Fruit fly (Drosophila melanogaster) whole organism, embryonic: Measurements from ENCODE around the gene tth.

ENCODE experiments used
- Aef1 ChIP-seq: fragments of 200-800 bp; sonication (Bioruptor generic); IDR thresholded peaks from 3 replicates; pipeline ENCODE4 v1.3.6; 2022; ENCODE audit warnings: missing biosample characterization, missing genetic modification characterization
- Atf-2 ChIP-seq: fragments of 200-800 bp; sonication (Bioruptor generic); optimal IDR thresholded peaks from 2 replicates; lab custom pipeline; 2016; ENCODE audit warnings: missing biosample characterization, missing genetic modification characterization
- Awh ChIP-seq: fragments of 200-800 bp; sonication (Bioruptor generic); IDR thresholded peaks from 2 replicates; pipeline ENCODE4, ENCODE4 v1.3.6; 2022; ENCODE audit warnings: missing biosample characterization, missing genetic modification characterization
- CG10654 ChIP-seq: fragments of 200-800 bp; sonication (Bioruptor generic); optimal IDR thresholded peaks from 2 replicates; lab custom pipeline; 2016; ENCODE audit warnings: missing biosample characterization, missing genetic modification characterization
- CG10979 ChIP-seq: fragments of 200-800 bp; sonication (Bioruptor generic); optimal IDR thresholded peaks from 2 replicates; lab custom pipeline; 2018; ENCODE audit warnings: missing biosample characterization, mild to moderate bottlenecking, missing genetic modification characterization, moderate library complexity
- CG12942 ChIP-seq: fragments of 200-800 bp; sonication (Bioruptor generic); optimal IDR thresholded peaks from 3 replicates; lab custom pipeline; 2016; ENCODE audit warnings: missing biosample characterization, missing genetic modification characterization
- CG13296 ChIP-seq: fragments of 200-800 bp; sonication (Bioruptor generic); optimal IDR thresholded peaks from 3 replicates; lab custom pipeline; 2018; ENCODE audit warnings: missing biosample characterization, mild to moderate bottlenecking, missing genetic modification characterization
- CG15514 ChIP-seq: fragments of 200-800 bp; sonication (Bioruptor generic); optimal IDR thresholded peaks from 3 replicates; lab custom pipeline; 2017; ENCODE audit warnings: missing biosample characterization, missing genetic modification characterization, mild to moderate bottlenecking, moderate library complexity, missing genetic modification reagents
- CG17385 ChIP-seq: fragments of 200-800 bp; sonication (Bioruptor generic); optimal IDR thresholded peaks from 3 replicates; lab custom pipeline; 2018; ENCODE audit warnings: missing biosample characterization, mild to moderate bottlenecking, missing genetic modification characterization
- CG2875 ChIP-seq: fragments of 200-800 bp; sonication (Bioruptor generic); optimal IDR thresholded peaks from 2 replicates; lab custom pipeline; 2017; ENCODE audit warnings: missing biosample characterization, mild to moderate bottlenecking, missing genetic modification characterization, missing genetic modification reagents
- CG31388 ChIP-seq: fragments of 200-800 bp; sonication (Bioruptor generic); optimal IDR thresholded peaks from 2 replicates; lab custom pipeline; 2016; ENCODE audit warnings: missing biosample characterization, missing genetic modification characterization
- CG31441 ChIP-seq: fragments of 200-800 bp; sonication (Bioruptor generic); IDR thresholded peaks from 2 replicates; pipeline ENCODE4 v1.3.6; 2022; ENCODE audit warnings: missing biosample characterization, missing genetic modification characterization
- CG5180 ChIP-seq: fragments of 200-800 bp; sonication (Bioruptor generic); optimal IDR thresholded peaks from 3 replicates; lab custom pipeline; 2017; ENCODE audit warnings: missing biosample characterization, missing genetic modification characterization, mild to moderate bottlenecking, moderate library complexity, missing genetic modification reagents
- CG6654 ChIP-seq: fragments of 200-800 bp; sonication (Bioruptor generic); optimal IDR thresholded peaks from 2 replicates; lab custom pipeline; 2017; ENCODE audit warnings: missing biosample characterization, mild to moderate bottlenecking, missing genetic modification characterization
- CG6683 ChIP-seq: fragments of 200-800 bp; sonication (Bioruptor generic); optimal IDR thresholded peaks from 2 replicates; lab custom pipeline; 2017; ENCODE audit warnings: missing biosample characterization, mild to moderate bottlenecking, missing genetic modification characterization, missing genetic modification reagents
- CG6689 ChIP-seq: fragments of 200-800 bp; sonication (Bioruptor generic); IDR thresholded peaks from 2 replicates; pipeline ENCODE4 v1.3.6; 2022; ENCODE audit warnings: missing biosample characterization, missing genetic modification characterization
- CG6765 ChIP-seq: fragments of 200-800 bp; sonication (Bioruptor generic); optimal IDR thresholded peaks from 3 replicates; lab custom pipeline; 2017; ENCODE audit warnings: missing biosample characterization, mild to moderate bottlenecking, missing genetic modification characterization
- CG7928 ChIP-seq: fragments of 200-800 bp; sonication (Bioruptor generic); optimal IDR thresholded peaks from 2 replicates; lab custom pipeline; 2017; ENCODE audit warnings: missing biosample characterization, mild to moderate bottlenecking, missing genetic modification characterization
- CG8359 ChIP-seq: fragments of 200-800 bp; sonication (Bioruptor generic); optimal IDR thresholded peaks from 2 replicates; lab custom pipeline; 2017; ENCODE audit warnings: missing biosample characterization, mild to moderate bottlenecking, missing genetic modification characterization, borderline replicate concordance
- CG8388 ChIP-seq: fragments of 200-800 bp; sonication (Bioruptor generic); optimal IDR thresholded peaks from 2 replicates; lab custom pipeline; 2019; ENCODE audit warnings: missing biosample characterization, mild to moderate bottlenecking, missing genetic modification characterization, moderate library complexity
- CG9932 ChIP-seq: fragments of 200-800 bp; sonication (Bioruptor generic); IDR thresholded peaks from 2 replicates; pipeline ENCODE4 v1.3.6; 2022; ENCODE audit warnings: missing biosample characterization, missing genetic modification characterization
- CkIIα-i1 ChIP-seq: fragments of 200-800 bp; sonication (Bioruptor generic); IDR thresholded peaks from 2 replicates; pipeline ENCODE4 v1.3.6; 2022; ENCODE audit warnings: missing biosample characterization, missing genetic modification characterization
- D ChIP-seq, 2 experiments: fragments of 200-800 bp in 1 of 2; fragments of >200 bp in 1 of 2; sonication (Bioruptor generic) in 1 of 2; optimal IDR thresholded peaks; 2 replicates in 1 of 2; 3 replicates in 1 of 2; lab custom pipeline; 2017; ENCODE audit warnings: mild to moderate bottlenecking in 1 of 2, missing biosample characterization in 1 of 2, missing genetic modification characterization in 1 of 2, missing genetic modification reagents in 1 of 2
- Deaf1 ChIP-seq: fragments of 200-800 bp; optimal IDR thresholded peaks from 3 replicates; lab custom pipeline; 2019; ENCODE audit warnings: missing biosample characterization, mild to moderate bottlenecking, missing genetic modification characterization, moderate library complexity
- Dfd ChIP-seq, 2 experiments: fragments of >200 bp; optimal IDR thresholded peaks; 2 replicates each; lab custom pipeline; 2017; ENCODE audit warnings: missing biosample characterization in 2 of 2, missing genetic modification characterization in 2 of 2
- Dip2 ChIP-seq: fragments of 200-800 bp; sonication (Bioruptor generic); IDR thresholded peaks from 2 replicates; pipeline ENCODE4 v1.3.6; 2022; ENCODE audit warnings: missing biosample characterization, missing genetic modification characterization
- E2f2 ChIP-seq: fragments of 200-800 bp; sonication (Bioruptor generic); IDR thresholded peaks from 2 replicates; pipeline ENCODE4 v1.3.6; 2022; ENCODE audit warnings: missing biosample characterization, missing genetic modification characterization
- Fer1 ChIP-seq: fragments of 200-800 bp; sonication (Bioruptor generic); optimal IDR thresholded peaks from 2 replicates; lab custom pipeline; 2017; ENCODE audit warnings: missing biosample characterization, mild to moderate bottlenecking, missing genetic modification characterization
- Mrtf ChIP-seq: fragments of 200-800 bp; sonication (Bioruptor generic); IDR thresholded peaks from 3 replicates; pipeline ENCODE4 v1.3.6; 2022; ENCODE audit warnings: missing biosample characterization, missing genetic modification characterization
- Nf-YA ChIP-seq: fragments of 200-800 bp; sonication (Bioruptor generic); IDR thresholded peaks from 2 replicates; pipeline ENCODE4 v1.3.6; 2022; ENCODE audit warnings: missing biosample characterization, missing genetic modification characterization
- PHDP ChIP-seq: fragments of 200-800 bp; sonication (Bioruptor generic); optimal IDR thresholded peaks from 3 replicates; lab custom pipeline; 2018; ENCODE audit warnings: missing biosample characterization, mild to moderate bottlenecking, missing genetic modification characterization, moderate library complexity
- Scr ChIP-seq: fragments of 200-800 bp; sonication (Bioruptor generic); IDR thresholded peaks from 2 replicates; pipeline ENCODE4 v1.3.6; 2022; ENCODE audit warnings: missing biosample characterization, missing genetic modification characterization; ENCODE audit not compliant: partially characterized antibody
- Six4 ChIP-seq: fragments of 200-800 bp; sonication (Bioruptor generic); optimal IDR thresholded peaks from 2 replicates; lab custom pipeline; 2016; ENCODE audit warnings: missing biosample characterization, missing genetic modification characterization
- Ssrp ChIP-seq: fragments of 200-800 bp; sonication (Bioruptor generic); optimal IDR thresholded peaks from 2 replicates; lab custom pipeline; 2018; ENCODE audit warnings: missing biosample characterization, mild to moderate bottlenecking, missing genetic modification characterization, moderate library complexity
- Trl ChIP-seq, 3 experiments: fragments of >200 bp in 2 of 3; fragments of 200-800 bp in 1 of 3; sonication (Bioruptor generic) in 1 of 3; optimal IDR thresholded peaks; 2 replicates in 1 of 3; 3 replicates in 2 of 3; lab custom pipeline; 2016 to 2017; ENCODE audit warnings: missing biosample characterization in 1 of 3, missing genetic modification characterization in 1 of 3
- bbx ChIP-seq: fragments of 200-800 bp; sonication (Bioruptor generic); IDR thresholded peaks from 2 replicates; pipeline ENCODE4 v1.3.6; 2022; ENCODE audit warnings: missing biosample characterization, missing genetic modification characterization; ENCODE audit not compliant: partially characterized antibody
- ci ChIP-seq: fragments of 200-800 bp; sonication (Bioruptor generic); IDR thresholded peaks from 3 replicates; pipeline ENCODE4 v1.3.6; 2022; ENCODE audit warnings: missing biosample characterization, missing genetic modification characterization
- fru ChIP-seq: fragments of >200 bp; optimal IDR thresholded peaks from 2 replicates; lab custom pipeline; 2017
- gsb ChIP-seq: fragments of 200-800 bp; sonication (Bioruptor generic); IDR thresholded peaks from 2 replicates; pipeline ENCODE4 v1.3.6; 2022; ENCODE audit warnings: missing biosample characterization, missing genetic modification characterization
- gt ChIP-seq: fragments of 200-800 bp; sonication (Bioruptor generic); IDR thresholded peaks from 2 replicates; pipeline ENCODE4 v1.3.6; 2022; ENCODE audit warnings: missing biosample characterization, missing genetic modification characterization
- lilli ChIP-seq: fragments of 200-800 bp; sonication (Bioruptor generic); optimal IDR thresholded peaks from 3 replicates; lab custom pipeline; 2016; ENCODE audit warnings: missing biosample characterization, missing genetic modification characterization
- mld ChIP-seq: fragments of 200-800 bp; sonication (Bioruptor generic); IDR thresholded peaks from 3 replicates; pipeline ENCODE4 v1.3.6; 2022; ENCODE audit warnings: missing biosample characterization, missing genetic modification characterization; ENCODE audit not compliant: partially characterized antibody
- pb ChIP-seq: fragments of 200-800 bp; sonication (Bioruptor generic); optimal IDR thresholded peaks from 3 replicates; lab custom pipeline; 2016; ENCODE audit warnings: missing biosample characterization, missing genetic modification characterization
- schlank ChIP-seq: fragments of 200-800 bp; sonication (Bioruptor generic); optimal IDR thresholded peaks from 2 replicates; lab custom pipeline; 2018; ENCODE audit warnings: missing biosample characterization, mild to moderate bottlenecking, missing genetic modification characterization
- scrt ChIP-seq: fragments of 200-800 bp; sonication (Bioruptor generic); optimal IDR thresholded peaks from 2 replicates; lab custom pipeline; 2018; ENCODE audit warnings: missing biosample characterization, mild to moderate bottlenecking, missing genetic modification characterization, moderate library complexity
- sens ChIP-seq: fragments of 200-800 bp; sonication (Bioruptor generic); peaks from one replicate; lab custom pipeline; 2016; ENCODE audit warnings: missing biosample characterization, missing genetic modification characterization
- tin ChIP-seq: fragments of 200-800 bp; sonication (Bioruptor generic); optimal IDR thresholded peaks from 3 replicates; lab custom pipeline; 2016; ENCODE audit warnings: missing biosample characterization, missing genetic modification characterization
- unpg ChIP-seq: fragments of 200-800 bp; sonication (Bioruptor generic); optimal IDR thresholded peaks from 3 replicates; lab custom pipeline; 2018; ENCODE audit warnings: missing biosample characterization, mild to moderate bottlenecking, missing genetic modification characterization, moderate library complexity
- zfh2 ChIP-seq: fragments of 200-800 bp; sonication (Bioruptor generic); optimal IDR thresholded peaks from 2 replicates; lab custom pipeline; 2016; ENCODE audit warnings: missing biosample characterization, missing genetic modification characterization

tth gene

DNA sequence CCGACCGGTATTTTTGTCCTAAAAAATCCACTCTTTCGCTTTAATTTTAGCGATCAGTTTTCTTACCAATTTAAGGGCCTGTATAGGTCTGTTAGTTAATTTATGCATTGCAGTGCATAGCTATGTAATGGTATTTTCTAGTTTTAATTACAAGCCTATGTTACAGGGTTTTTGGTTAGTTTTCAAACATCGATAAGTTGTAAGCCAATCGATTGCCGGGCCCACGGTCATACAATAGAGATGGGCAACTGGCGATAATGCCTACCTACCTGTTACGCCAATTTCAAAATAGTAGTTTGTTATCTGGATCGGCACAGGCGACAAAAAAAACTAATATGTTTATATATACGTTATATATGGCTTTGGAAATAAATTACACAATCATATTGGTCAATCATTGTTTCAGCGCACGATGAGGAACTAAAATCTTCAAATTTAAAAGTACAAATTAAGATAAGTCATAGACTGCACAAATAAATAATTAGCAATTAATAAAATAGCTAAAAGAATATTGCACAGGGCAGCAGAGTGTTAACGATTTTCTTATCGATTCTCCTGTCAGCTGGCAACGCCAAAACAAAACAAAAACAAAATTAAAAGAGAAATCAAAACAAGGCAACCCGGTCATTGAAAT, at the start of gene tth, which contains the start of gene Tango2 (continued):
- TF ChIP-seq CG8359 (GFP tag; lab: Kevin White, UChicago), result peak; percentile 20
- TF ChIP-seq CG6654 (GFP tag; lab: Kevin White, UChicago), result no peak
- peak; percentile 96 for TF ChIP-seq sens (GFP tag; lab: Kevin White, UChicago)
- peak; percentile 73; the same call in 2 of the 3 replicates for TF ChIP-seq Mrtf (GFP tag; lab: Robert Waterston, UW)
- TF ChIP-seq CG13296 (GFP tag; lab: Kevin White, UChicago), result peak; percentile 69
- TF ChIP-seq scrt, result peak; percentile 84
- TF ChIP-seq CG10979, result peak; percentile 54
- 0 out of 2 replicates have a peak, but pooled peaks have one; percentile 26 for TF ChIP-seq Nf-YA (GFP tag; lab: Robert Waterston, UW)
- peak; percentile 80 for TF ChIP-seq zfh2 (GFP tag; lab: Kevin White, UChicago)
- TF ChIP-seq fru, result no peak
- no peak for TF ChIP-seq CkIIα-i1 (GFP tag; lab: Robert Waterston, UW)
- peak; percentile 70 for TF ChIP-seq Ssrp (tag; lab: Kevin White, UChicago)
- TF ChIP-seq D (optimal IDR thresholded peaks at IDR 0.05; lab: Kevin White, UChicago), result no peak
- TF ChIP-seq D (GFP tag; optimal IDR thresholded peaks at IDR 0.05; lab: Kevin White, UChicago), result peak; percentile 3
- peak; percentile 29 for TF ChIP-seq CG15514 (GFP tag; lab: Kevin White, UChicago)
- TF ChIP-seq CG6689 (GFP tag; lab: Robert Waterston, UW), result peak; percentile 70
- no peak for TF ChIP-seq gt
- TF ChIP-seq unpg (GFP tag; lab: Kevin White, UChicago), result peak; percentile 75
- peak; percentile 44 for TF ChIP-seq CG7928 (GFP tag; lab: Kevin White, UChicago)
- peak; percentile 75 for TF ChIP-seq schlank
- TF ChIP-seq bbx (GFP tag; lab: Robert Waterston, UW), result no peak
- peak; percentile 51 for TF ChIP-seq CG8388 (GFP tag; lab: Kevin White, UChicago)
- TF ChIP-seq gsb (GFP tag; lab: Robert Waterston, UW), result peak; percentile 52
- no peak for TF ChIP-seq Dip2 (GFP tag; lab: Robert Waterston, UW)
- TF ChIP-seq CG2875 (GFP tag; lab: Kevin White, UChicago), result peak; percentile 32
- no peak for TF ChIP-seq CG6765 (GFP tag; lab: Kevin White, UChicago)
- peak; percentile 49 for TF ChIP-seq Atf-2
- no peak for TF ChIP-seq CG31388 (GFP tag; lab: Kevin White, UChicago)
- TF ChIP-seq Scr (GFP tag; lab: Robert Waterston, UW), result peak; percentile 72
- peak; percentile 63 for TF ChIP-seq CG10654 (GFP tag; lab: Kevin White, UChicago)
- peak; percentile 54 for TF ChIP-seq tin (GFP tag; lab: Kevin White, UChicago)
- TF ChIP-seq Fer1 (GFP tag; lab: Kevin White, UChicago), result peak; percentile 70
- TF ChIP-seq lilli (GFP tag; lab: Kevin White, UChicago), result peak; percentile 90
- TF ChIP-seq CG5180 (GFP tag; lab: Kevin White, UChicago), result no peak
- TF ChIP-seq E2f2, result peak; percentile 79
- peak; percentile 87 for TF ChIP-seq CG9932
- TF ChIP-seq Trl (optimal IDR thresholded peaks at IDR 0.05; lab: Kevin White, UChicago), result no peak
- peak; percentile 68 for TF ChIP-seq Trl (GFP tag; optimal IDR thresholded peaks at IDR 0.05; lab: Kevin White, UChicago)
- TF ChIP-seq CG17385 (GFP tag; lab: Kevin White, UChicago), result peak; percentile 45
- peak; percentile 41 for TF ChIP-seq CG12942
- TF ChIP-seq Aef1, result peak; percentile 51; the same call in 1 of the 3 replicates
- TF ChIP-seq Deaf1, result no peak
- peak; percentile 66; the same call in 1 of the 2 replicates for TF ChIP-seq CG31441
- no peak for TF ChIP-seq mld (GFP tag; lab: Robert Waterston, UW)
- TF ChIP-seq Dfd (GFP tag; optimal IDR thresholded peaks at IDR 0.05; lab: Kevin White, UChicago), result no peak
- peak; percentile 86 for TF ChIP-seq ci (GFP tag; lab: Robert Waterston, UW)
- TF ChIP-seq CG6683 (GFP tag; lab: Kevin White, UChicago), result peak; percentile 17
- peak; percentile 29 for TF ChIP-seq Six4 (GFP tag; lab: Kevin White, UChicago)
- peak; percentile 76 for TF ChIP-seq PHDP (tag; lab: Kevin White, UChicago)
- TF ChIP-seq pb (GFP tag; lab: Kevin White, UChicago), result no peak
- no peak for TF ChIP-seq Awh (GFP tag; lab: Robert Waterston, UW)
